Worm (Caenorhabditis elegans) whole organism, L4 larva: Measurements from ENCODE around the gene gtsf-1.

Source experiments
- aha-1 ChIP-seq: fragments of 150-350 bp; peaks from one replicate; lab custom pipeline; 2014; ENCODE audit warnings: missing biosample characterization, missing genetic modification characterization
- dve-1 ChIP-seq: sonication (generic microtip); optimal IDR thresholded peaks from 2 replicates; lab custom pipeline; 2017; ENCODE audit warnings: antibody characterized with exemption, mild to moderate bottlenecking, missing genetic modification characterization, missing compliant biosample characterization; ENCODE audit not compliant: insufficient read depth
- nhr-10 ChIP-seq: fragments of 150-350 bp; optimal IDR thresholded peaks from 2 replicates; lab custom pipeline; 2014; ENCODE audit warnings: missing biosample characterization, missing genetic modification characterization
- nhr-237 ChIP-seq: sonication (generic microtip); optimal IDR thresholded peaks from 2 replicates; lab custom pipeline; 2017; ENCODE audit warnings: missing biosample characterization, missing genetic modification characterization
- pha-4 ChIP-seq, 2 experiments: fragments of 150-350 bp in 1 of 2; fragments of 200-800 bp in 1 of 2; sonication (Bioruptor generic) in 1 of 2; IDR thresholded peaks in 1 of 2; optimal IDR thresholded peaks in 1 of 2; 2 replicates each; pipeline versions ENCODE4 v1.3.6 to Lab custom; 2014 to 2022; ENCODE audit warnings: missing genetic modification characterization in 2 of 2, missing genetic modification reagents in 2 of 2, missing biosample characterization in 1 of 2, missing compliant biosample characterization in 1 of 2
- unc-130 ChIP-seq: sonication (generic microtip); optimal IDR thresholded peaks from 2 replicates; lab custom pipeline; 2016; ENCODE audit warnings: missing genetic modification reagents, missing genetic modification characterization, missing compliant biosample characterization
- zip-11 ChIP-seq: fragments of 200-800 bp; sonication (Bioruptor generic); IDR thresholded peaks from 2 replicates; pipeline ENCODE4 v1.3.6; 2022; ENCODE audit warnings: missing genetic modification characterization, missing compliant biosample characterization

DNA sequence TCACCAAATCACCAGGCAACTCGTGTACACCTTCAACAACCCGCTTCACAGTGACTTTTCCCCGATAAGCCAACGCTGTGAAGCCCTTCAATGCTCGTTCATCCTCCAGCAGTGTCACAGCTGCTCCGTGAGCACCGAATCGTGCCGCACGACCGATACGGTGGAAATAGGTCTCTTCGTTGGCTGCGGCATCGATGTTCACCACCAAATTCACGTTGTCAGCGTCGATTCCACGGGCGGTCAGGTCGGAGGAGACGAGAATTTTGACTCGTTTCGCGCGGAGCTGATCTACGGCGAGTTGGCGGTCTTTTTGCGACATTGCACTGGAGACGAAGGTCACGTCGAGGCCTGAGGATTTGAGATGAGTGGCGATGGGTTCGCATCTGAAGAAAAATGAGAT lies 4.9 kb upstream of the gtsf-1 start:
- TF ChIP-seq pha-4 (GFP tag; IDR thresholded peaks at IDR 0.05; lab: Robert Waterston, UW) (no peak), pha-4 (tag; optimal IDR thresholded peaks at IDR 0.05; lab: Kevin White, UChicago) (no peak), dve-1 (tag; lab: Kevin White, UChicago) (no peak), nhr-10 (tag; lab: Kevin White, UChicago) (no peak), aha-1 (no peak), unc-130 (GFP tag; lab: Kevin White, UChicago) (no peak), zip-11 (GFP tag; lab: Robert Waterston, UW) (no peak), nhr-237 (tag; lab: Kevin White, UChicago) (no peak)
